Fruit fly (Drosophila melanogaster) whole organism, embryonic: ENCODE results near the gene Phb1.

Experiments
- B-H1 ChIP-seq: fragments of 200-800 bp; sonication (Bioruptor generic); IDR thresholded peaks from 3 replicates; pipeline ENCODE4 v1.3.6; 2022; ENCODE audit warnings: missing biosample characterization, missing genetic modification characterization
- Bgb ChIP-seq: fragments of 200-800 bp; sonication (Bioruptor generic); IDR thresholded peaks from 2 replicates; pipeline ENCODE4 v1.3.6; 2022; ENCODE audit warnings: missing biosample characterization, missing genetic modification characterization; ENCODE audit not compliant: partially characterized antibody
- CG11093 ChIP-seq: fragments of 200-800 bp; sonication (Bioruptor generic); IDR thresholded peaks from 3 replicates; pipeline ENCODE4 v1.3.6; 2022; ENCODE audit warnings: missing biosample characterization, missing genetic modification characterization
- CG12769 ChIP-seq: fragments of 200-800 bp; sonication (Bioruptor generic); optimal IDR thresholded peaks from 2 replicates; lab custom pipeline; 2019; ENCODE audit warnings: missing biosample characterization, mild to moderate bottlenecking, missing genetic modification characterization, moderate library complexity
- CG13424 ChIP-seq: fragments of 200-800 bp; sonication (Bioruptor generic); optimal IDR thresholded peaks from 2 replicates; lab custom pipeline; 2019; ENCODE audit warnings: missing biosample characterization, mild to moderate bottlenecking, missing genetic modification characterization, moderate library complexity
- CG17186 ChIP-seq: fragments of 200-800 bp; sonication (Bioruptor generic); optimal IDR thresholded peaks from 3 replicates; lab custom pipeline; 2017; ENCODE audit warnings: missing biosample characterization, missing genetic modification reagents, missing genetic modification characterization
- CG17385 ChIP-seq: fragments of 200-800 bp; sonication (Bioruptor generic); optimal IDR thresholded peaks from 3 replicates; lab custom pipeline; 2018; ENCODE audit warnings: missing biosample characterization, mild to moderate bottlenecking, missing genetic modification characterization
- CG17612 ChIP-seq: fragments of 200-800 bp; sonication (Bioruptor generic); IDR thresholded peaks from 2 replicates; pipeline ENCODE4 v1.3.6; 2022; ENCODE audit warnings: missing biosample characterization, missing genetic modification characterization
- CG33213 ChIP-seq: fragments of 200-800 bp; sonication (Bioruptor generic); optimal IDR thresholded peaks from 3 replicates; lab custom pipeline; 2016; ENCODE audit warnings: missing biosample characterization, missing genetic modification characterization
- CG3726 ChIP-seq: fragments of 200-800 bp; sonication (Bioruptor generic); IDR thresholded peaks from 3 replicates; pipeline ENCODE4, ENCODE4 v1.3.6; 2022; ENCODE audit warnings: missing biosample characterization, missing genetic modification characterization
- CG43689 ChIP-seq: fragments of 200-800 bp; sonication (Bioruptor generic); IDR thresholded peaks from 2 replicates; pipeline ENCODE4 v1.3.6; 2022; ENCODE audit warnings: missing biosample characterization, missing genetic modification characterization
- CG6175 ChIP-seq: fragments of 200-800 bp; sonication (Bioruptor generic); IDR thresholded peaks from 3 replicates; pipeline ENCODE4 v1.3.6; 2022; ENCODE audit warnings: missing biosample characterization, missing genetic modification characterization
- CG6654 ChIP-seq: fragments of 200-800 bp; sonication (Bioruptor generic); optimal IDR thresholded peaks from 2 replicates; lab custom pipeline; 2017; ENCODE audit warnings: missing biosample characterization, mild to moderate bottlenecking, missing genetic modification characterization
- CG7357 ChIP-seq: fragments of 200-800 bp; sonication (Bioruptor generic); IDR thresholded peaks from 3 replicates; pipeline ENCODE4 v1.3.6; 2022; ENCODE audit warnings: missing biosample characterization, missing genetic modification characterization
- CG7745 ChIP-seq: fragments of 200-800 bp; sonication (Bioruptor generic); optimal IDR thresholded peaks from 2 replicates; lab custom pipeline; 2018; ENCODE audit warnings: missing biosample characterization, mild to moderate bottlenecking, missing genetic modification characterization, moderate library complexity
- CG7928 ChIP-seq: fragments of 200-800 bp; sonication (Bioruptor generic); optimal IDR thresholded peaks from 2 replicates; lab custom pipeline; 2017; ENCODE audit warnings: missing biosample characterization, mild to moderate bottlenecking, missing genetic modification characterization
- CG8281 ChIP-seq: fragments of 200-800 bp; sonication (Bioruptor generic); optimal IDR thresholded peaks from 2 replicates; lab custom pipeline; 2018; ENCODE audit warnings: missing biosample characterization, mild to moderate bottlenecking, missing genetic modification characterization, moderate library complexity
- Camta ChIP-seq: fragments of 200-800 bp; sonication (Bioruptor generic); optimal IDR thresholded peaks from 2 replicates; lab custom pipeline; 2016; ENCODE audit warnings: missing biosample characterization, missing genetic modification characterization
- CoRest ChIP-seq: fragments of 200-800 bp; sonication (Bioruptor generic); optimal IDR thresholded peaks from 3 replicates; lab custom pipeline; 2018; ENCODE audit warnings: missing biosample characterization, mild to moderate bottlenecking, missing genetic modification characterization, moderate library complexity
- Deaf1 ChIP-seq: fragments of 200-800 bp; optimal IDR thresholded peaks from 3 replicates; lab custom pipeline; 2019; ENCODE audit warnings: missing biosample characterization, mild to moderate bottlenecking, missing genetic modification characterization, moderate library complexity
- Dfd ChIP-seq, 2 experiments: fragments of >200 bp; optimal IDR thresholded peaks; 2 replicates each; lab custom pipeline; 2017; ENCODE audit warnings: missing biosample characterization in 2 of 2, missing genetic modification characterization in 2 of 2
- Dp ChIP-seq: fragments of 200-800 bp; sonication (Bioruptor generic); optimal IDR thresholded peaks from 2 replicates; lab custom pipeline; 2018; ENCODE audit warnings: missing biosample characterization, mild to moderate bottlenecking, missing genetic modification characterization, moderate library complexity
- Dref ChIP-seq: fragments of 200-800 bp; sonication (Bioruptor generic); IDR thresholded peaks from 2 replicates; pipeline ENCODE4 v1.3.6; 2022; ENCODE audit warnings: missing biosample characterization, missing genetic modification characterization
- HHEX ChIP-seq: fragments of 200-800 bp; sonication (Bioruptor generic); optimal IDR thresholded peaks from 3 replicates; lab custom pipeline; 2017; ENCODE audit warnings: missing biosample characterization, mild to moderate bottlenecking, missing genetic modification characterization, missing genetic modification reagents
- HLH3B ChIP-seq: fragments of 200-800 bp; sonication (Bioruptor generic); IDR thresholded peaks from 2 replicates; pipeline ENCODE4 v1.3.6; 2022; ENCODE audit warnings: missing biosample characterization, missing genetic modification characterization
- Hand ChIP-seq: fragments of 200-800 bp; sonication (Bioruptor generic); optimal IDR thresholded peaks from 2 replicates; lab custom pipeline; 2017; ENCODE audit warnings: mild to moderate bottlenecking, missing biosample characterization, missing genetic modification reagents, missing genetic modification characterization
- Hmx ChIP-seq: fragments of 200-800 bp; sonication (Bioruptor generic); optimal IDR thresholded peaks from 2 replicates; lab custom pipeline; 2016; ENCODE audit warnings: missing biosample characterization, missing genetic modification characterization
- MBD-R2 ChIP-seq: fragments of 200-800 bp; sonication (Bioruptor generic); IDR thresholded peaks from 2 replicates; pipeline ENCODE4 v1.3.6; 2022; ENCODE audit warnings: missing biosample characterization, missing genetic modification characterization
- Mrtf ChIP-seq: fragments of 200-800 bp; sonication (Bioruptor generic); IDR thresholded peaks from 3 replicates; pipeline ENCODE4 v1.3.6; 2022; ENCODE audit warnings: missing biosample characterization, missing genetic modification characterization
- Nf-YB ChIP-seq: fragments of 200-800 bp; sonication (Bioruptor generic); optimal IDR thresholded peaks from 3 replicates; lab custom pipeline; 2019; ENCODE audit warnings: missing biosample characterization, mild to moderate bottlenecking, missing genetic modification characterization, moderate library complexity
- NfI ChIP-seq: fragments of 200-800 bp; sonication (Bioruptor generic); optimal IDR thresholded peaks from 3 replicates; lab custom pipeline; 2018; ENCODE audit warnings: missing biosample characterization, mild to moderate bottlenecking, missing genetic modification characterization, moderate library complexity
- Opbp ChIP-seq: fragments of 200-800 bp; sonication (Bioruptor generic); IDR thresholded peaks from 3 replicates; pipeline ENCODE4 v1.3.6; 2022; ENCODE audit warnings: missing biosample characterization, missing genetic modification characterization; ENCODE audit not compliant: partially characterized antibody
- PHDP ChIP-seq: fragments of 200-800 bp; sonication (Bioruptor generic); optimal IDR thresholded peaks from 3 replicates; lab custom pipeline; 2018; ENCODE audit warnings: missing biosample characterization, mild to moderate bottlenecking, missing genetic modification characterization, moderate library complexity
- Pdp1 ChIP-seq, 2 experiments: fragments of 200-800 bp; sonication (Bioruptor generic); optimal IDR thresholded peaks; 3 replicates each; lab custom pipeline; 2016; ENCODE audit warnings: missing biosample characterization in 2 of 2, missing genetic modification characterization in 2 of 2, mild to moderate bottlenecking in 1 of 2, moderate library complexity in 1 of 2
- Ravus ChIP-seq: fragments of 200-800 bp; sonication (Bioruptor generic); IDR thresholded peaks from 2 replicates; pipeline ENCODE4 v1.3.6; 2022; ENCODE audit warnings: missing biosample characterization, missing genetic modification characterization
- Spps ChIP-seq: fragments of 200-800 bp; sonication (Bioruptor generic); optimal IDR thresholded peaks from 2 replicates; lab custom pipeline; 2018; ENCODE audit warnings: missing biosample characterization, mild to moderate bottlenecking, missing genetic modification characterization
- abd-A ChIP-seq: fragments of 200-800 bp; sonication (Bioruptor generic); optimal IDR thresholded peaks from 3 replicates; lab custom pipeline; 2019; ENCODE audit warnings: missing biosample characterization, mild to moderate bottlenecking, missing genetic modification characterization, moderate library complexity
- amos ChIP-seq: fragments of 200-800 bp; sonication (Bioruptor generic); IDR thresholded peaks from 2 replicates; pipeline ENCODE4 v1.3.6; 2022; ENCODE audit warnings: missing biosample characterization, missing genetic modification characterization; ENCODE audit not compliant: partially characterized antibody
- chinmo ChIP-seq: fragments of 200-800 bp; sonication (Bioruptor generic); IDR thresholded peaks from 4 replicates; pipeline ENCODE4 v1.3.6; 2022; ENCODE audit warnings: missing biosample characterization, missing genetic modification characterization; ENCODE audit not compliant: partially characterized antibody
- corto ChIP-seq: fragments of 200-800 bp; sonication (Bioruptor generic); optimal IDR thresholded peaks from 2 replicates; lab custom pipeline; 2016; ENCODE audit warnings: missing biosample characterization, mild to moderate bottlenecking, missing genetic modification characterization, moderate library complexity
- crc ChIP-seq: fragments of 200-800 bp; sonication (Bioruptor generic); optimal IDR thresholded peaks from 2 replicates; lab custom pipeline; 2016; ENCODE audit warnings: missing biosample characterization, missing genetic modification characterization
- crol ChIP-seq: fragments of 200-800 bp; sonication (Bioruptor generic); IDR thresholded peaks from 2 replicates; pipeline ENCODE4 v1.3.6; 2022; ENCODE audit warnings: missing biosample characterization, missing genetic modification characterization
- cwo ChIP-seq: fragments of 200-800 bp; sonication (Bioruptor generic); optimal IDR thresholded peaks from 3 replicates; lab custom pipeline; 2017; ENCODE audit warnings: missing biosample characterization, missing genetic modification characterization, mild to moderate bottlenecking, moderate library complexity, missing genetic modification reagents
- gro ChIP-seq: fragments of 200-800 bp; sonication (Bioruptor generic); optimal IDR thresholded peaks from 2 replicates; lab custom pipeline; 2016; ENCODE audit warnings: missing biosample characterization, missing genetic modification characterization
- jing ChIP-seq: fragments of 200-800 bp; sonication (Bioruptor generic); optimal IDR thresholded peaks from 2 replicates; lab custom pipeline; 2018; ENCODE audit warnings: missing biosample characterization, mild to moderate bottlenecking, missing genetic modification characterization
- kay ChIP-seq: fragments of 200-800 bp; sonication (Bioruptor generic); optimal IDR thresholded peaks from 2 replicates; lab custom pipeline; 2016; ENCODE audit warnings: missing biosample characterization, missing genetic modification characterization
- rib ChIP-seq: fragments of 200-800 bp; sonication (Bioruptor generic); IDR thresholded peaks from 2 replicates; pipeline ENCODE4 v1.3.6; 2022; ENCODE audit warnings: missing biosample characterization, missing genetic modification characterization
- seq ChIP-seq: fragments of 200-800 bp; sonication (Bioruptor generic); IDR thresholded peaks from 2 replicates; pipeline ENCODE4 v1.3.6; 2022; ENCODE audit warnings: missing biosample characterization, missing genetic modification characterization
- twi ChIP-seq: fragments of 200-800 bp; optimal IDR thresholded peaks from 2 replicates; lab custom pipeline; 2019; ENCODE audit warnings: missing biosample characterization, mild to moderate bottlenecking, missing genetic modification characterization, moderate library complexity
- tx ChIP-seq: fragments of 200-800 bp; sonication (Bioruptor generic); optimal IDR thresholded peaks from 2 replicates; lab custom pipeline; 2016; ENCODE audit warnings: missing biosample characterization, missing genetic modification characterization
- zen ChIP-seq: fragments of 200-800 bp; sonication (Bioruptor generic); optimal IDR thresholded peaks from 3 replicates; lab custom pipeline; 2018; ENCODE audit warnings: missing biosample characterization, mild to moderate bottlenecking, missing genetic modification characterization, moderate library complexity

Gene Phb1

dm6 chr2L:19093868-19094267, 29.8 kb downstream of the Phb1 start:
- TF ChIP-seq Spps (tag; lab: Kevin White, UChicago) (no peak), Deaf1 (tag; lab: Kevin White, UChicago) (peak; percentile 40), twi (no peak), Hmx (GFP tag; lab: Kevin White, UChicago) (no peak), tx (GFP tag; lab: Kevin White, UChicago) (no peak), CG17186 (GFP tag; lab: Kevin White, UChicago) (no peak), CoRest (tag; lab: Kevin White, UChicago) (no peak), CG17385 (no peak), CG6654 (no peak), Pdp1 (GFP tag; optimal IDR thresholded peaks at IDR 0.05; lab: Kevin White, UChicago) (no peak), CG43689 (no peak), Bgb (GFP tag; lab: Robert Waterston, UW) (no peak), CG7745 (tag; lab: Kevin White, UChicago) (no peak), Dfd (GFP tag; optimal IDR thresholded peaks at IDR 0.05; lab: Kevin White, UChicago) (no peak), CG6175 (GFP tag; lab: Robert Waterston, UW) (no peak), PHDP (tag; lab: Kevin White, UChicago) (no peak), Dref (GFP tag; lab: Robert Waterston, UW) (no peak), Mrtf (GFP tag; lab: Robert Waterston, UW) (0 out of 3 replicates have a peak, but pooled peaks have one; percentile 13), CG11093 (GFP tag; lab: Robert Waterston, UW) (0 out of 3 replicates have a peak, but pooled peaks have one; percentile 25), CG8281 (tag; lab: Kevin White, UChicago) (no peak), CG33213 (GFP tag; lab: Kevin White, UChicago) (no peak), CG7928 (no peak), crc (GFP tag; lab: Kevin White, UChicago) (no peak), NfI (GFP tag; lab: Kevin White, UChicago) (no peak), Opbp (no peak), corto (GFP tag; lab: Kevin White, UChicago) (no peak), HLH3B (GFP tag; lab: Robert Waterston, UW) (no peak), amos (no peak), Ravus (no peak), MBD-R2 (GFP tag; lab: Robert Waterston, UW) (no peak), CG3726 (no peak), rib (GFP tag; lab: Robert Waterston, UW) (no peak), CG12769 (tag; lab: Kevin White, UChicago) (no peak), CG17612 (GFP tag; lab: Robert Waterston, UW) (no peak), CG13424 (tag; lab: Kevin White, UChicago) (no peak), crol (GFP tag; lab: Robert Waterston, UW) (0 out of 2 replicates have a peak, but pooled peaks have one; percentile 8), HHEX (GFP tag; lab: Kevin White, UChicago) (no peak), Hand (GFP tag; lab: Kevin White, UChicago) (no peak), Nf-YB (GFP tag; lab: Kevin White, UChicago) (peak; percentile 52), gro (GFP tag; lab: Kevin White, UChicago) (no peak), CG7357 (GFP tag; lab: Robert Waterston, UW) (no peak), Dp (no peak), jing (GFP tag; lab: Kevin White, UChicago) (no peak), kay (GFP tag; lab: Kevin White, UChicago) (no peak), B-H1 (GFP tag; lab: Robert Waterston, UW) (no peak), cwo (no peak), chinmo (GFP tag; lab: Robert Waterston, UW) (0 out of 4 replicates have a peak, but pooled peaks have one; percentile 12), zen (tag; lab: Kevin White, UChicago) (no peak), abd-A (peak; percentile 93), Camta (GFP tag; lab: Kevin White, UChicago) (no peak), seq (GFP tag; lab: Robert Waterston, UW) (peak; percentile 42; the same call in 1 of the 2 replicates)
